Worm (Caenorhabditis elegans) whole organism, L3 larva: ENCODE results near the gene srh-59.

Experiments
- aly-2 ChIP-seq: fragments of 150-350 bp; optimal IDR thresholded peaks from 2 replicates; lab custom pipeline; 2014; ENCODE audit warnings: missing biosample characterization, missing genetic modification characterization
- ama-1 ChIP-seq: fragments of 150-350 bp; optimal IDR thresholded peaks from 2 replicates; lab custom pipeline; 2018
- ceh-28 ChIP-seq: fragments of 150-350 bp; optimal IDR thresholded peaks from 2 replicates; lab custom pipeline; 2014; ENCODE audit warnings: missing biosample characterization, missing genetic modification reagents, missing genetic modification characterization
- ceh-82 ChIP-seq: fragments of 150-350 bp; optimal IDR thresholded peaks from 2 replicates; lab custom pipeline; 2014; ENCODE audit warnings: missing biosample characterization, missing genetic modification characterization
- ceh-9 ChIP-seq: sonication (generic microtip); optimal IDR thresholded peaks from 2 replicates; lab custom pipeline; 2018; ENCODE audit warnings: missing biosample characterization, missing genetic modification characterization
- daf-12 ChIP-seq: fragments of 150-350 bp; optimal IDR thresholded peaks from 2 replicates; lab custom pipeline; 2014; ENCODE audit warnings: missing biosample characterization, missing genetic modification reagents, missing genetic modification characterization
- egl-27 ChIP-seq: sonication (generic microtip); optimal IDR thresholded peaks from 4 replicates; lab custom pipeline; 2017; ENCODE audit warnings: missing biosample characterization, missing genetic modification reagents, missing genetic modification characterization
- elt-1 ChIP-seq: fragments of 150-350 bp; optimal IDR thresholded peaks from 2 replicates; lab custom pipeline; 2014; ENCODE audit warnings: missing biosample characterization, missing genetic modification characterization
- elt-2 ChIP-seq: sonication (generic microtip); optimal IDR thresholded peaks from 2 replicates; lab custom pipeline; 2016; ENCODE audit warnings: missing genetic modification reagents, mild to moderate bottlenecking, missing genetic modification characterization, missing compliant biosample characterization
- elt-3 ChIP-seq, 3 experiments: fragments of 150-350 bp in 1 of 3; sonication (generic microtip) in 2 of 3; optimal IDR thresholded peaks; 2 replicates in 2 of 3; 4 replicates in 1 of 3; lab custom pipeline; 2014 to 2017; ENCODE audit warnings: missing biosample characterization in 3 of 3, missing genetic modification characterization in 3 of 3
- fkh-10 ChIP-seq: sonication (generic microtip); optimal IDR thresholded peaks from 2 replicates; lab custom pipeline; 2017; ENCODE audit warnings: missing biosample characterization, missing genetic modification reagents, missing genetic modification characterization
- fkh-2 ChIP-seq: fragments of 150-350 bp; optimal IDR thresholded peaks from 2 replicates; lab custom pipeline; 2014; ENCODE audit warnings: missing biosample characterization, missing genetic modification reagents, missing genetic modification characterization
- fos-1 ChIP-seq: fragments of 150-350 bp; optimal IDR thresholded peaks from 2 replicates; lab custom pipeline; 2014; ENCODE audit warnings: missing biosample characterization, missing genetic modification characterization
- jun-1 ChIP-seq: fragments of 150-350 bp; optimal IDR thresholded peaks from 2 replicates; lab custom pipeline; 2014; ENCODE audit warnings: missing biosample characterization, missing genetic modification reagents, missing genetic modification characterization
- lin-15B ChIP-seq: fragments of 150-350 bp; optimal IDR thresholded peaks from 2 replicates; lab custom pipeline; 2014; ENCODE audit warnings: missing biosample characterization, missing genetic modification characterization
- lin-39 ChIP-seq: fragments of 150-350 bp; optimal IDR thresholded peaks from 2 replicates; lab custom pipeline; 2018; ENCODE audit warnings: missing biosample characterization, missing genetic modification reagents, missing genetic modification characterization
- mdl-1 ChIP-seq: fragments of 150-350 bp; optimal IDR thresholded peaks from 2 replicates; lab custom pipeline; 2014; ENCODE audit warnings: missing biosample characterization, missing genetic modification characterization
- mml-1 ChIP-seq: fragments of 150-350 bp; sonication (generic microtip); optimal IDR thresholded peaks from 3 replicates; lab custom pipeline; 2014; ENCODE audit warnings: missing biosample characterization, missing genetic modification characterization
- nfya-1 ChIP-seq: sonication (generic microtip); optimal IDR thresholded peaks from 2 replicates; lab custom pipeline; 2017; ENCODE audit warnings: missing genetic modification characterization, mild to moderate bottlenecking, missing compliant biosample characterization, antibody characterized with exemption, moderate library complexity; ENCODE audit not compliant: insufficient read depth
- nhr-11 ChIP-seq: fragments of 150-350 bp; optimal IDR thresholded peaks from 2 replicates; lab custom pipeline; 2014; ENCODE audit warnings: missing biosample characterization, missing genetic modification characterization
- nhr-12 ChIP-seq: fragments of 150-350 bp; optimal IDR thresholded peaks from 2 replicates; lab custom pipeline; 2014; ENCODE audit warnings: missing biosample characterization, missing genetic modification characterization
- nhr-23 ChIP-seq: fragments of 150-350 bp; optimal IDR thresholded peaks from 2 replicates; lab custom pipeline; 2014; ENCODE audit warnings: missing biosample characterization, missing genetic modification reagents, missing genetic modification characterization
- nhr-237 ChIP-seq: fragments of 150-350 bp; optimal IDR thresholded peaks from 2 replicates; lab custom pipeline; 2014; ENCODE audit warnings: missing biosample characterization, missing genetic modification characterization
- nhr-25 ChIP-seq: sonication (generic microtip); optimal IDR thresholded peaks from 2 replicates; lab custom pipeline; 2017; ENCODE audit warnings: missing biosample characterization, missing genetic modification characterization
- nhr-28 ChIP-seq: fragments of 150-350 bp; optimal IDR thresholded peaks from 2 replicates; lab custom pipeline; 2014; ENCODE audit warnings: missing biosample characterization, missing genetic modification characterization
- nhr-43 ChIP-seq: sonication (generic microtip); optimal IDR thresholded peaks from 2 replicates; lab custom pipeline; 2016; ENCODE audit warnings: mild to moderate bottlenecking, missing genetic modification characterization, missing compliant biosample characterization; ENCODE audit not compliant: poor library complexity, severe bottlenecking
- nhr-67 ChIP-seq: fragments of 150-350 bp; optimal IDR thresholded peaks from 2 replicates; lab custom pipeline; 2014; ENCODE audit warnings: missing biosample characterization, missing genetic modification characterization
- nhr-76 ChIP-seq: fragments of 150-350 bp; sonication (generic microtip); optimal IDR thresholded peaks from 5 replicates; lab custom pipeline; 2014; ENCODE audit warnings: missing biosample characterization, missing genetic modification characterization
- nhr-77 ChIP-seq: fragments of 150-350 bp; optimal IDR thresholded peaks from 2 replicates; lab custom pipeline; 2014; ENCODE audit warnings: missing biosample characterization, missing genetic modification characterization
- pha-4 ChIP-seq: fragments of 150-350 bp; optimal IDR thresholded peaks from 2 replicates; lab custom pipeline; 2014; ENCODE audit warnings: missing biosample characterization, missing genetic modification reagents, missing genetic modification characterization
- skn-1 ChIP-seq: fragments of 150-350 bp; optimal IDR thresholded peaks from 2 replicates; lab custom pipeline; 2014; ENCODE audit warnings: missing biosample characterization, missing genetic modification characterization
- snpc-4 ChIP-seq: fragments of 150-350 bp; optimal IDR thresholded peaks from 2 replicates; lab custom pipeline; 2014; ENCODE audit warnings: missing biosample characterization, missing genetic modification characterization
- tbx-2 ChIP-seq: sonication (generic microtip); optimal IDR thresholded peaks from 2 replicates; lab custom pipeline; 2016; ENCODE audit warnings: mild to moderate bottlenecking, missing genetic modification characterization, missing compliant biosample characterization
- unc-39 ChIP-seq: sonication (generic microtip); optimal IDR thresholded peaks from 4 replicates; lab custom pipeline; 2017; ENCODE audit warnings: missing biosample characterization, missing genetic modification characterization
- unc-62 ChIP-seq: fragments of 150-350 bp; sonication (generic microtip); optimal IDR thresholded peaks from 4 replicates; lab custom pipeline; 2014; ENCODE audit warnings: missing biosample characterization, missing genetic modification reagents, missing genetic modification characterization
- zag-1 ChIP-seq: fragments of 150-350 bp; optimal IDR thresholded peaks from 2 replicates; lab custom pipeline; 2014; ENCODE audit warnings: missing biosample characterization, missing genetic modification characterization
- ztf-11 ChIP-seq: fragments of 150-350 bp; optimal IDR thresholded peaks from 2 replicates; lab custom pipeline; 2014; ENCODE audit warnings: missing biosample characterization, missing genetic modification characterization

The srh-59 gene

ce11 chrII:3550352-3550751 is 31.5 kb upstream of the srh-59 start, which contains the start of gene W10G11.19:
TSS of gene W10G11.19 (plus strand) at chrII:3550652.
- TF ChIP-seq fkh-10: no peak
- peak; percentile 35 for TF ChIP-seq elt-2 (tag; lab: Kevin White, UChicago)

DNA sequence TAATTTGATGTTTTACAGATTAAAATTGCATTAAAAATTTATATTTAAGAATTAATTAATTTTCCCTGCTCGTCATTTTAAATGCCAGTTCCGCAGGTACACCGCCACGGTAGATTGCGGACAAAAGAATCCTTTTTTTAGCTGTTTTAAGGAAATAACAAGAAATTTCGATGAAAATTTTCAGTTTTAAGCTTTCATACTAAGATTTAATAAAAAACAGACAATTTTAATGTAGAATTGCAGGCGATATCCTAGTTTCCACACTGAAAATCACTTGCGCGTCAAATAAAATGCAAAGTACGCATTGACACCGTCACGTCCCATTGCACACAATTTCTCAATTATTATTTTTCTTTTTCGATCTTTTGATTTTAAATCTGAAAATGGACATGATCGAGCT is 28.4 kb upstream of the srh-59 start, which contains the start of gene dnc-3:
Gene dnc-3 (plus strand): TSS at position 272 of the 400 bp plus-strand sequence.
- TF ChIP-seq nhr-237: no peak
- no peak for TF ChIP-seq pha-4 (tag; lab: Kevin White, UChicago)
- no peak for TF ChIP-seq fkh-2 (tag; lab: Kevin White, UChicago)
- TF ChIP-seq jun-1: no peak
- TF ChIP-seq nhr-43: no peak
- TF ChIP-seq tbx-2 (tag; lab: Kevin White, UChicago): peak; percentile 53
- TF ChIP-seq daf-12 (tag; lab: Kevin White, UChicago): no peak
- peak; percentile 5 for TF ChIP-seq snpc-4
- TF ChIP-seq elt-2 (tag; lab: Kevin White, UChicago): peak; percentile 28
- no peak for TF ChIP-seq lin-39 (tag; lab: Kevin White, UChicago)
- no peak for TF ChIP-seq nhr-77 (tag; lab: Kevin White, UChicago)
- TF ChIP-seq nhr-28 (tag; lab: Kevin White, UChicago): no peak
- TF ChIP-seq mdl-1 (tag; lab: Kevin White, UChicago): no peak
- TF ChIP-seq nhr-76 (tag; lab: Kevin White, UChicago): no peak
- TF ChIP-seq nfya-1 (tag; lab: Kevin White, UChicago): peak; percentile 51
- no peak for TF ChIP-seq ceh-9 (tag; lab: Kevin White, UChicago)
- TF ChIP-seq nhr-23: peak; percentile 21
- TF ChIP-seq aly-2 (tag; lab: Kevin White, UChicago): no peak
- TF ChIP-seq zag-1: no peak
- TF ChIP-seq lin-15B: peak; percentile 59
- TF ChIP-seq ceh-28 (tag; lab: Kevin White, UChicago): peak; percentile 29
- TF ChIP-seq nhr-11 (tag; lab: Kevin White, UChicago): no peak
- TF ChIP-seq nhr-67: no peak
- no peak for TF ChIP-seq elt-3 (tag; optimal IDR thresholded peaks at IDR 0.05; lab: Kevin White, UChicago)
- TF ChIP-seq nhr-12 (tag; lab: Kevin White, UChicago): no peak
- TF ChIP-seq ceh-82 (tag; lab: Kevin White, UChicago): no peak
- no peak for TF ChIP-seq nhr-25 (tag; lab: Kevin White, UChicago)
- TF ChIP-seq, all 47 proteins: peak for 7

DNA sequence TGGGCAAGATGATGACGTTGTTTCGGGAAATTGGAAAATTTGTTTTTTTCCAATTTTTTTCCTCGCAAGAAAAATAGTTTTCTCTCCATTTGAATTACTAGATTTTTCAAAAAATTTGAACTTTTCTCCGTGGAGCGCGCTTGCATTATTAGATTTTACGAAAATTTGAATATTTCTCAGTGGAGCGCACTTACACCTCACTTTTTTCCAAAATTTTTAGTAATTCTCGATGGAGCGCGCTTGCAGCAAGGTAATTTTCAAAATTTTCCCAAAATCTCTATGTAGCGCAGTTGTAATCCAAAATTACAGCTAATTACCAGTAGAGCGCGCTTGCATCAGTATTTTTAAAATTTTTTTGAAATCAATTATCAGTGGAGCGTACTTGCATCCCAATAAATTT is 27.2 kb upstream of the srh-59 start:
- TF ChIP-seq nhr-43 (no peak), elt-3 (tag; optimal IDR thresholded peaks at IDR 0.05; lab: Kevin White, UChicago) (no peak)

ce11 chrII:3555281-3555680 is 26.6 kb upstream of the srh-59 start:
- peak; percentile 12 for TF ChIP-seq nhr-43
- no peak for TF ChIP-seq fkh-10

DNA sequence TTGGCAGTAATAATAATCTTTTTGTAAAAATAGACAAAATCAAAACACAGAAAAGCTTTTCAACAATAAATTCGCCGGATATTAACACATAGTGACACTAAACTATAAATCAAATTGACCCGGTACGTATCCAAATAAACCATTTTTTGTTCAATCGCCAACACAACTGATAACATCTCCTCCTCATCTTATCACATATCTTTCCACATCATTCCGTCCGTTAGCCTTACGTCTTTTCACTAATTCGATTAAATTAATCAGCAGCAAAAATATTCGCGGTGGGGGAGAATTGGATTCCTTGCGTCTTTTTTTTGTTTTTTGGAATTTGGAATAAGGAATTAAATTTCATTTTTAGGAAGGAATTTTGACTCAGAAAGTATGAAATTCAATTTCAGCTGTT is 25.3 kb upstream of the srh-59 start:
- TF ChIP-seq skn-1 (tag; lab: Kevin White, UChicago): no peak

- TF ChIP-seq snpc-4 (no peak), jun-1 (no peak), ama-1 (lab: Kevin White, UChicago) (no peak), nhr-25 (tag; lab: Kevin White, UChicago) (no peak), zag-1 (no peak), ztf-11 (no peak), mml-1 (tag; lab: Kevin White, UChicago) (no peak), elt-1 (tag; lab: Kevin White, UChicago) (no peak), unc-39 (no peak), fos-1 (no peak), elt-3 (tag; optimal IDR thresholded peaks at IDR 0.05; lab: Kevin White, UChicago) (no peak), pha-4 (tag; lab: Kevin White, UChicago) (no peak), ceh-28 (tag; lab: Kevin White, UChicago) (no peak), tbx-2 (tag; lab: Kevin White, UChicago) (no peak), nfya-1 (tag; lab: Kevin White, UChicago) (no peak), egl-27 (tag; lab: Kevin White, UChicago) (no peak), unc-62 (GFP tag; lab: Kevin White, UChicago) (no peak)
Measured at ce11 chrII:3557417-3557816, 24.4 kb upstream of the srh-59 start, which contains the start of gene lgc-45. TSS of gene lgc-45 (plus strand) at chrII:3557472.
